Worm (Caenorhabditis elegans): ENCODE measurements around the gene nhr-176.

ce11 chrV:16075250-16075709 lies 4.2 kb downstream of the nhr-176 start, which contains the start of the genes F14H3.12 and srj-29:
- TF ChIP-seq elt-3 (tag; optimal IDR thresholded peaks at IDR 0.05) (no peak), snpc-4 (tag; optimal IDR thresholded peaks at IDR 0.05) (no peak), lin-13 (GFP tag; optimal IDR thresholded peaks at IDR 0.05) (no peak), efl-3 (GFP tag; optimal IDR thresholded peaks at IDR 0.05) (no peak), ama-1 (optimal IDR thresholded peaks at IDR 0.05) (no peak), nhr-11 (tag; optimal IDR thresholded peaks at IDR 0.05) (no peak), rnt-1 (tag; optimal IDR thresholded peaks at IDR 0.05) (no peak), ceh-8 (GFP tag; optimal IDR thresholded peaks at IDR 0.05) (no peak)
